Worm (Caenorhabditis elegans) whole organism, L3 larva: ENCODE data around the gene R10E4.11.

Source experiments
- aly-2 ChIP-seq: fragments of 150-350 bp; optimal IDR thresholded peaks from 2 replicates; lab custom pipeline; 2014; ENCODE audit warnings: missing biosample characterization, missing genetic modification characterization
- ama-1 ChIP-seq: fragments of 150-350 bp; optimal IDR thresholded peaks from 2 replicates; lab custom pipeline; 2018
- ceh-16 ChIP-seq: sonication (generic microtip); optimal IDR thresholded peaks from 2 replicates; lab custom pipeline; 2017; ENCODE audit warnings: missing biosample characterization, missing genetic modification characterization
- daf-12 ChIP-seq: fragments of 150-350 bp; optimal IDR thresholded peaks from 2 replicates; lab custom pipeline; 2014; ENCODE audit warnings: missing biosample characterization, missing genetic modification reagents, missing genetic modification characterization
- egl-27 ChIP-seq: sonication (generic microtip); optimal IDR thresholded peaks from 4 replicates; lab custom pipeline; 2017; ENCODE audit warnings: missing biosample characterization, missing genetic modification reagents, missing genetic modification characterization
- elt-2 ChIP-seq: sonication (generic microtip); optimal IDR thresholded peaks from 2 replicates; lab custom pipeline; 2016; ENCODE audit warnings: missing genetic modification reagents, mild to moderate bottlenecking, missing genetic modification characterization, missing compliant biosample characterization
- fos-1 ChIP-seq: fragments of 150-350 bp; optimal IDR thresholded peaks from 2 replicates; lab custom pipeline; 2014; ENCODE audit warnings: missing biosample characterization, missing genetic modification characterization
- hmg-11 ChIP-seq: sonication (generic microtip); optimal IDR thresholded peaks from 2 replicates; lab custom pipeline; 2016; ENCODE audit warnings: missing genetic modification characterization, missing compliant biosample characterization
- mdl-1 ChIP-seq: fragments of 150-350 bp; optimal IDR thresholded peaks from 2 replicates; lab custom pipeline; 2014; ENCODE audit warnings: missing biosample characterization, missing genetic modification characterization
- nhr-237 ChIP-seq: fragments of 150-350 bp; optimal IDR thresholded peaks from 2 replicates; lab custom pipeline; 2014; ENCODE audit warnings: missing biosample characterization, missing genetic modification characterization
- nhr-25 ChIP-seq: sonication (generic microtip); optimal IDR thresholded peaks from 2 replicates; lab custom pipeline; 2017; ENCODE audit warnings: missing biosample characterization, missing genetic modification characterization
- tbx-2 ChIP-seq: sonication (generic microtip); optimal IDR thresholded peaks from 2 replicates; lab custom pipeline; 2016; ENCODE audit warnings: mild to moderate bottlenecking, missing genetic modification characterization, missing compliant biosample characterization
- unc-62 ChIP-seq: fragments of 150-350 bp; sonication (generic microtip); optimal IDR thresholded peaks from 4 replicates; lab custom pipeline; 2014; ENCODE audit warnings: missing biosample characterization, missing genetic modification reagents, missing genetic modification characterization

DNA sequence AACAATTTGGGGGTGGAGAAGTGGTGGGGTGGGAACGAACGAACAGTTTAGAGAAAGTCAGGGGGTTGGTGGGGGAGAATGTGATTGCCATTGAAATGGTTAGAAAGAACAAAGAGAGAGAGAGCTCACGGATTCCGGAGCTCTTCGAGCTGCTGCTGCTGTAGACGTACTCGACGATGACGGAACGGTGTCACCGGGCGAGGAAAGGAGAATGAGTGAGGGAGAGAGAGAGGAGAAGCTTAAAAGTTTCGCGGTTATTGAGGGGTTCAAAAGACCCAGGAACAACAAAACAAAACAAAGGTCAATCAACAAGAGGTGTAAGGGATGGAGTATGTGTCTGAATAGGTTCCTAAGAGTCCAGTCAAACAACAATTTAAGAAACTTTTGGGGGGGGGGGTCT, 24.6 kb downstream of the R10E4.11 start:
- TF ChIP-seq elt-2, result no peak
- no peak for TF ChIP-seq nhr-237 (tag; lab: Kevin White, UChicago)
- no peak for TF ChIP-seq ceh-16 (tag; lab: Kevin White, UChicago)
- no peak for TF ChIP-seq aly-2 (tag; lab: Kevin White, UChicago)
- TF ChIP-seq unc-62 (GFP tag; lab: Kevin White, UChicago), result no peak
- TF ChIP-seq mdl-1 (tag; lab: Kevin White, UChicago), result no peak
- no peak for TF ChIP-seq fos-1
- no peak for TF ChIP-seq nhr-25
- TF ChIP-seq egl-27 (tag; lab: Kevin White, UChicago), result no peak
- TF ChIP-seq hmg-11 (tag; lab: Kevin White, UChicago), result no peak
- no peak for TF ChIP-seq tbx-2 (tag; lab: Kevin White, UChicago)
- TF ChIP-seq ama-1 (lab: Kevin White, UChicago), result no peak
- no peak for TF ChIP-seq daf-12 (tag; lab: Kevin White, UChicago)
